Worm (Caenorhabditis elegans) whole organism, L2 larva: ENCODE results near the gene C23H5.15.

Experiments
- R02D3.7 ChIP-seq: fragments of 150-350 bp; optimal IDR thresholded peaks from 2 replicates; lab custom pipeline; 2014; ENCODE audit warnings: missing biosample characterization, missing genetic modification characterization
- blmp-1 ChIP-seq: sonication (generic microtip); optimal IDR thresholded peaks from 2 replicates; lab custom pipeline; 2017; ENCODE audit warnings: missing genetic modification characterization, mild to moderate bottlenecking, missing compliant biosample characterization, antibody characterized with exemption, moderate library complexity; ENCODE audit not compliant: insufficient read depth
- mbf-1 ChIP-seq: sonication (generic microtip); optimal IDR thresholded peaks from 2 replicates; lab custom pipeline; 2017; ENCODE audit warnings: missing biosample characterization, missing genetic modification characterization
- nhr-11 ChIP-seq: fragments of 150-350 bp; optimal IDR thresholded peaks from 2 replicates; lab custom pipeline; 2014; ENCODE audit warnings: missing biosample characterization, missing genetic modification characterization
- ztf-4 ChIP-seq: fragments of 150-350 bp; optimal IDR thresholded peaks from 2 replicates; lab custom pipeline; 2014; ENCODE audit warnings: missing biosample characterization, missing genetic modification characterization

- TF ChIP-seq R02D3.7 (tag; lab: Kevin White, UChicago), result no peak
- no peak for TF ChIP-seq nhr-11 (tag; lab: Kevin White, UChicago)
- TF ChIP-seq blmp-1 (tag; lab: Kevin White, UChicago), result no peak
- no peak for TF ChIP-seq mbf-1 (tag; lab: Kevin White, UChicago)
- no peak for TF ChIP-seq ztf-4 (tag; lab: Kevin White, UChicago)
Observed at ce11 chrIV:2122488-2122887, 19.8 kb upstream of the C23H5.15 start, which contains the start of gene glb-7.
